Fruit fly (Drosophila melanogaster) Kc167 (cell line): ENCODE results near the gene js.

Experiments used
- Myc ChIP-seq: fragments of >200 bp; optimal IDR thresholded peaks from 2 replicates; lab custom pipeline; 2017; ENCODE audit warnings: missing external identifiers
- Sin3A ChIP-seq: fragments of >200 bp; optimal IDR thresholded peaks from 2 replicates; lab custom pipeline; 2018; ENCODE audit warnings: missing external identifiers
- h ChIP-seq: fragments of >200 bp; optimal IDR thresholded peaks from 3 replicates; lab custom pipeline; 2018; ENCODE audit warnings: missing external identifiers
- insv ChIP-seq: fragments of >200 bp; optimal IDR thresholded peaks from 3 replicates; lab custom pipeline; 2018; ENCODE audit warnings: missing external identifiers
- psq ChIP-seq: fragments of >200 bp; optimal IDR thresholded peaks from 2 replicates; lab custom pipeline; 2017; ENCODE audit warnings: missing external identifiers
- ttk ChIP-seq: sonication (Bioruptor generic); optimal IDR thresholded peaks from 2 replicates; lab custom pipeline; 2017; ENCODE audit warnings: missing external identifiers

The js gene

dm6 chr3R:16334329-16334728, 33.8 kb downstream of the js start:
- no peak for TF ChIP-seq insv (lab: Kevin White, UChicago)
- TF ChIP-seq Sin3A (lab: Kevin White, UChicago) = no peak
- TF ChIP-seq Myc (lab: Kevin White, UChicago) = no peak
- TF ChIP-seq h (lab: Kevin White, UChicago) = no peak
- no peak for TF ChIP-seq ttk (lab: Kevin White, UChicago)
- TF ChIP-seq psq (lab: Kevin White, UChicago) = no peak

- TF ChIP-seq Sin3A (lab: Kevin White, UChicago) = no peak
Measured at dm6 chr3R:16331809-16332343, 36.2 kb downstream of the js start.

- TF ChIP-seq insv (lab: Kevin White, UChicago) (no peak), psq (lab: Kevin White, UChicago) (no peak), h (lab: Kevin White, UChicago) (no peak), Myc (lab: Kevin White, UChicago) (no peak), ttk (lab: Kevin White, UChicago) (no peak), Sin3A (lab: Kevin White, UChicago) (no peak)
Measured at dm6 chr3R:16329797-16330196, 38.3 kb downstream of the js start.

dm6 chr3R:16327549-16327948, 40.6 kb downstream of the js start, which contains the start of gene CG17930:
Gene CG17930 (plus strand): TSS chr3R:16327849.
- TF ChIP-seq insv (lab: Kevin White, UChicago) = no peak

dm6 chr3R:16325192-16325591, 42.9 kb downstream of the js start, which contains the start of gene CG17929:
Gene CG17929 (plus strand): TSS chr3R:16325492.
- TF ChIP-seq psq (lab: Kevin White, UChicago) = no peak
- no peak for TF ChIP-seq ttk (lab: Kevin White, UChicago)
- TF ChIP-seq h (lab: Kevin White, UChicago) = no peak
- no peak for TF ChIP-seq Myc (lab: Kevin White, UChicago)
- TF ChIP-seq Sin3A (lab: Kevin White, UChicago) = no peak
- TF ChIP-seq insv (lab: Kevin White, UChicago) = no peak

dm6 chr3R:16323093-16323492, 45.0 kb downstream of the js start, which contains the start of gene CG6901:
Gene CG6901 (plus strand): TSS chr3R:16323415.
- no peak for TF ChIP-seq Myc (lab: Kevin White, UChicago)
- TF ChIP-seq Sin3A (lab: Kevin White, UChicago) = no peak
- no peak for TF ChIP-seq h (lab: Kevin White, UChicago)
- TF ChIP-seq psq (lab: Kevin White, UChicago) = no peak
- no peak for TF ChIP-seq ttk (lab: Kevin White, UChicago)
- TF ChIP-seq insv (lab: Kevin White, UChicago) = no peak

- TF ChIP-seq ttk (lab: Kevin White, UChicago) (no peak), Myc (lab: Kevin White, UChicago) (no peak), insv (lab: Kevin White, UChicago) (no peak), psq (lab: Kevin White, UChicago) (no peak), Sin3A (lab: Kevin White, UChicago) (no peak), h (lab: Kevin White, UChicago) (no peak)
Measured at dm6 chr3R:16321538-16321937, 46.6 kb downstream of the js start, which contains the start of gene CG44044. Gene CG44044 (plus strand): TSS chr3R:16321838.

- TF ChIP-seq Sin3A (lab: Kevin White, UChicago) (no peak), ttk (lab: Kevin White, UChicago) (no peak), Myc (lab: Kevin White, UChicago) (no peak)
Measured at dm6 chr3R:16316747-16317146, 51.4 kb downstream of the js start.
